Fruit fly (Drosophila melanogaster) whole organism, adult: Measurements from ENCODE around the gene CG6118.

Experiments
- CG12768 ChIP-seq: fragments of 200-800 bp; sonication (Bioruptor generic); optimal IDR thresholded peaks from 2 replicates; lab custom pipeline; 2017; ENCODE audit warnings: missing biosample characterization, missing genetic modification characterization, mild to moderate bottlenecking, moderate library complexity, missing genetic modification reagents
- CG14711 ChIP-seq: fragments of 200-800 bp; sonication (Bioruptor generic); optimal IDR thresholded peaks from 2 replicates; lab custom pipeline; 2018; ENCODE audit warnings: missing biosample characterization, mild to moderate bottlenecking, missing genetic modification characterization, moderate library complexity
- CG33017 ChIP-seq: fragments of 200-800 bp; sonication (Bioruptor generic); optimal IDR thresholded peaks from 2 replicates; lab custom pipeline; 2018; ENCODE audit warnings: missing biosample characterization, mild to moderate bottlenecking, missing genetic modification characterization, moderate library complexity
- CG5204 ChIP-seq: fragments of 200-800 bp; sonication (Bioruptor generic); optimal IDR thresholded peaks from 2 replicates; lab custom pipeline; 2016; ENCODE audit warnings: missing biosample characterization, missing genetic modification characterization
- CG7045 ChIP-seq: fragments of 200-800 bp; sonication (Bioruptor generic); optimal IDR thresholded peaks from 2 replicates; lab custom pipeline; 2017; ENCODE audit warnings: missing biosample characterization, mild to moderate bottlenecking, missing genetic modification characterization
- Mnt ChIP-seq: fragments of 200-800 bp; sonication (Bioruptor generic); optimal IDR thresholded peaks from 2 replicates; lab custom pipeline; 2016; ENCODE audit warnings: missing biosample characterization, mild to moderate bottlenecking, missing genetic modification characterization
- cic ChIP-seq: fragments of 200-800 bp; sonication (Bioruptor generic); optimal IDR thresholded peaks from 2 replicates; lab custom pipeline; 2017; ENCODE audit warnings: missing biosample characterization, mild to moderate bottlenecking, missing genetic modification characterization, moderate library complexity
- kay ChIP-seq: fragments of 200-800 bp; sonication (Bioruptor generic); peaks from one replicate; lab custom pipeline; 2016; ENCODE audit warnings: missing biosample characterization, missing genetic modification characterization, borderline replicate concordance
- toe ChIP-seq: fragments of 200-800 bp; sonication (Bioruptor generic); optimal IDR thresholded peaks from 2 replicates; lab custom pipeline; 2016; ENCODE audit warnings: missing biosample characterization, missing genetic modification characterization

DNA sequence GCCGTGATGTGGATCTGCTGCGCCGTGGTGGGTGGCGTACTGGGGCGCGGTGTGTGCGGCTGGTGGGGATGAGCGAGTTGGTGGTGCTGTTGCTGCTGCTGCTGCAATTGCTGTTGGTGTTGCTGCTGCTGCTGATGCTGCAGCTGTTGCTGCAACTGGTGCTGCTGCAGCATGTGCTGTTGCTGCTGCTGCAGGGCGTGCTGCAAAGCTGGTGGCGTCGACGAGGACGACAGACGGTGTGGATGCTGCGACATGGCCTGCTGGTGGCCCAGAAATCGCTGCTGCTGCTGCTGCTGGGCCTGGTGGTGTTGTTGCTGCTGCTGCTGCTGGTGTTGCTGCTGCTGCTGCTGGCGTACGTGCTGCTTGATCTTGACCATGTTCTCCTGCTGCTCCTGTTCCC lies 10.4 kb downstream of the CG6118 start:
- TF ChIP-seq kay (GFP tag; lab: Kevin White, UChicago) (no peak), CG33017 (tag; lab: Kevin White, UChicago) (no peak), cic (no peak), CG5204 (GFP tag; lab: Kevin White, UChicago) (no peak), Mnt (GFP tag; lab: Kevin White, UChicago) (no peak), CG7045 (GFP tag; lab: Kevin White, UChicago) (no peak), CG14711 (no peak), toe (GFP tag; lab: Kevin White, UChicago) (no peak), CG12768 (GFP tag; lab: Kevin White, UChicago) (no peak)
